Worm (Caenorhabditis elegans) whole organism, young adult: ENCODE data around the gene lact-5.

Experiments
- F39B2.1 ChIP-seq: fragments of 200-800 bp; sonication (Bioruptor generic); IDR thresholded peaks from 2 replicates; pipeline ENCODE4 v1.3.6; 2022; ENCODE audit warnings: missing genetic modification reagents, missing genetic modification characterization, missing compliant biosample characterization
- aptf-2 ChIP-seq: fragments of 200-800 bp; sonication (Bioruptor generic); conservative IDR thresholded peaks from 2 replicates; pipeline ENCODE4 v1.3.6; 2022; ENCODE audit warnings: missing genetic modification reagents, missing genetic modification characterization, missing compliant biosample characterization
- dpff-1 ChIP-seq: sonication (generic microtip); optimal IDR thresholded peaks from 2 replicates; lab custom pipeline; 2017; ENCODE audit warnings: mild to moderate bottlenecking, missing genetic modification characterization, missing compliant biosample characterization
- egl-44 ChIP-seq: fragments of 200-800 bp; sonication (Bioruptor generic); IDR thresholded peaks from 2 replicates; pipeline ENCODE4 v1.3.6; 2022; ENCODE audit warnings: missing genetic modification reagents, missing genetic modification characterization, missing compliant biosample characterization
- lag-1 ChIP-seq: fragments of 200-800 bp; sonication (Bioruptor generic); IDR thresholded peaks from 2 replicates; pipeline ENCODE4 v1.3.6; 2022; ENCODE audit warnings: missing genetic modification reagents, missing genetic modification characterization, missing compliant biosample characterization
- let-526 ChIP-seq: fragments of 200-800 bp; sonication (Bioruptor generic); IDR thresholded peaks from 2 replicates; pipeline ENCODE4 v1.3.6; 2022; ENCODE audit warnings: missing genetic modification reagents, missing genetic modification characterization, missing compliant biosample characterization
- unc-130 ChIP-seq: sonication (generic microtip); optimal IDR thresholded peaks from 2 replicates; lab custom pipeline; 2016; ENCODE audit warnings: missing genetic modification reagents, missing genetic modification characterization, missing compliant biosample characterization

DNA sequence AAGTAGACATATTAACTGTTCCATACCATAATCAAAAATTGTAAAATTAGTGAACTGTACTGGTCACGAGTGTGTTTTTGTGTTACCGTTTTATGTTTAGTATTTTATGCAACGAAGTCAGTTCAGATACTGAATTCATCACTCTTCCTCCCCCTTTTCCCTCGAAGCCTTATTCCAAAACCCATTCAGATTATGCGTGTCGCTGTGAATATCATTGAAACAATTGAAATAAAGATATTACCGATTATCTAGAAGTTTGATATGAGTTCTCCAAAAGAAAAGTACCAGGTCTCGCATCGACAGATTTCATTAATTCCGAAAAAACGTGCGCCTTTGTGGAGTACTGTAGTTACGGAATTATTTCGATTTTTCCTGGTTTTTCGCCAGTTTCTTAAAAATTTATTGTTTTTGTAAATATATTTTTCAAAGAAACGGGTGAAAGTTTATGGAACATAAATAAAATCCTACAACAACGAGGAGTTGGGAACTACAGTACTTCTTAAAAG, 37.4 kb upstream of the lact-5 start:
- no peak for TF ChIP-seq unc-130 (GFP tag; lab: Kevin White, UChicago)
- no peak for TF ChIP-seq let-526
- no peak for TF ChIP-seq dpff-1 (tag; lab: Kevin White, UChicago)
- no peak for TF ChIP-seq aptf-2 (GFP tag; lab: Robert Waterston, UW)
- TF ChIP-seq egl-44 (GFP tag; lab: Robert Waterston, UW), result no peak
- no peak for TF ChIP-seq F39B2.1 (GFP tag; lab: Robert Waterston, UW)
- TF ChIP-seq lag-1 (GFP tag; lab: Robert Waterston, UW), result no peak
